Worm (Caenorhabditis elegans) whole organism, early embryonic: Measurements from ENCODE around the gene F15A4.10.

Experiments used
- B0310.2 ChIP-seq: sonication (generic microtip); optimal IDR thresholded peaks from 2 replicates; lab custom pipeline; 2016; ENCODE audit warnings: mild to moderate bottlenecking, missing genetic modification characterization, missing compliant biosample characterization
- aly-1 ChIP-seq: sonication (generic microtip); optimal IDR thresholded peaks from 2 replicates; lab custom pipeline; 2016; ENCODE audit warnings: missing genetic modification characterization, missing compliant biosample characterization
- ama-1 ChIP-seq: fragments of 150-350 bp; optimal IDR thresholded peaks from 2 replicates; lab custom pipeline; 2014
- ceh-36 ChIP-seq: sonication (generic microtip); optimal IDR thresholded peaks from 2 replicates; lab custom pipeline; 2016; ENCODE audit warnings: missing genetic modification characterization, inconsistent platforms, missing compliant biosample characterization
- ets-7 ChIP-seq: sonication (generic microtip); optimal IDR thresholded peaks from 2 replicates; lab custom pipeline; 2016; ENCODE audit warnings: missing genotype, missing genetic modification characterization, missing compliant biosample characterization
- hmbx-1 ChIP-seq: sonication (generic microtip); optimal IDR thresholded peaks from 2 replicates; lab custom pipeline; 2016; ENCODE audit warnings: mild to moderate bottlenecking, missing genetic modification characterization, missing compliant biosample characterization
- hmg-4 ChIP-seq: fragments of 200-800 bp; sonication (Bioruptor generic); optimal IDR thresholded peaks from 2 replicates; lab custom pipeline; 2018; ENCODE audit warnings: mild to moderate bottlenecking, missing genetic modification characterization, missing compliant biosample characterization
- hnd-1 ChIP-seq: sonication (generic microtip); optimal IDR thresholded peaks from 2 replicates; lab custom pipeline; 2016; ENCODE audit warnings: missing genetic modification characterization, missing compliant biosample characterization
- scrt-1 ChIP-seq: fragments of 200-800 bp; sonication (Bioruptor generic); IDR thresholded peaks from 2 replicates; pipeline ENCODE4 v1.3.6; 2022; ENCODE audit warnings: missing genetic modification characterization, missing compliant biosample characterization
- sea-1 ChIP-seq: fragments of 200-800 bp; sonication (Bioruptor generic); conservative IDR thresholded peaks from 2 replicates; pipeline ENCODE4 v1.3.6; 2022; ENCODE audit warnings: missing genetic modification characterization, missing compliant biosample characterization
- tbx-11 ChIP-seq: fragments of 200-800 bp; sonication (Bioruptor generic); IDR thresholded peaks from 2 replicates; pipeline ENCODE4 v1.3.6; 2022; ENCODE audit warnings: missing genetic modification characterization, missing compliant biosample characterization
- tbx-37 ChIP-seq: fragments of 200-800 bp; sonication (Bioruptor generic); conservative IDR thresholded peaks from 2 replicates; pipeline ENCODE4 v1.3.6; 2022; ENCODE audit warnings: missing genetic modification reagents, missing genetic modification characterization, missing compliant biosample characterization
- tra-4 ChIP-seq: sonication (generic microtip); optimal IDR thresholded peaks from 2 replicates; lab custom pipeline; 2017; ENCODE audit warnings: missing genetic modification characterization, missing compliant biosample characterization

DNA sequence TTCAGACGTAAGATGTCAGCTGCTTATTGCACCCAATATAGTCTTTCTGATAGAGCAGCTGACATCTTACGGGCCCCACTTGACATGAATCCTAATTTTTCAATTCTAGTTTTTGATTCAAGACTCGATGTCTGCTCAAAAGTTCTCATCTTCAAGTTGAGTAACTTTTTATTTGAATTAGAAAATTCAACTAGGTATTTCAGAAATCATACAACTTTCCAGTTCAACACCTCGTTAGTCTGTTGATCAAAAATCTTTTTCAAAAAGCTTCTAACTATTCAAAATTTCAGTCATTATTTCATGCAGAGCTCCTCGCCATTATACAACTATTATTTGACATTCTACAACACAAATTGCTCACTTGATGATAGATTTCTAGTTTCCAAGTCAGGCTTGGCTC, 26.9 kb upstream of the F15A4.10 start, which contains the start of gene srh-73:
- no peak for TF ChIP-seq B0310.2 (tag; lab: Kevin White, UChicago)
- TF ChIP-seq ama-1 (lab: Kevin White, UChicago) = no peak
- TF ChIP-seq tra-4 (tag; lab: Kevin White, UChicago) = no peak
- TF ChIP-seq sea-1 (GFP tag; lab: Robert Waterston, UW) = no peak
- no peak for TF ChIP-seq ets-7 (tag; lab: Kevin White, UChicago)
- TF ChIP-seq scrt-1 = no peak
- TF ChIP-seq tbx-37 (GFP tag; lab: Robert Waterston, UW) = no peak
- TF ChIP-seq hmg-4 (GFP tag; lab: Kevin White, UChicago) = no peak
- TF ChIP-seq hnd-1 = no peak
- no peak for TF ChIP-seq ceh-36 (tag; lab: Kevin White, UChicago)
- no peak for TF ChIP-seq hmbx-1 (tag; lab: Kevin White, UChicago)
- no peak for TF ChIP-seq tbx-11 (GFP tag; lab: Robert Waterston, UW)
- no peak for TF ChIP-seq aly-1 (tag; lab: Kevin White, UChicago)
